Worm (Caenorhabditis elegans): Measurements from ENCODE around the gene B0457.6.

DNA sequence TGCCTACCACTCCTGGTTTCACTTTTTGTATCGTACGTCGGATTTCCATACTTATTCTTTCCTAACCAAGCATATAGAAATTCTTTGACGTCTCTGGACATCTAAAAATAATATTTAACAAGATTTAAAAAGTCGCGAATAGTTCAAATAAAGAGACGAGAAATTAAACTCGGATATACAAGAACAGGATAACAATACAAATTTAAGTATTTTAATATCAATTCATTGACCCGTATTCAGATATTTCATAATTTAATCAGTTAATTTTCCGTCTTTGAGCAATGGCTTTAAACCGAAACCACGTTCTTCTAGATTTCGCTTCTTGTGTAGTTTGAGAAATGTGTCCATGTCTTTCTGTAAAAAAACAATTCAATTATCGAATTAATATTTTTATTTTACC lies 38.7 kb upstream of the B0457.6 start, which contains the start of gene rha-1:
- no peak for TF ChIP-seq tra-4 (tag; optimal IDR thresholded peaks at IDR 0.05)
- no peak for TF ChIP-seq tbx-37 (GFP tag; conservative IDR thresholded peaks at IDR 0.05)
- TF ChIP-seq scrt-1 (GFP tag; IDR thresholded peaks at IDR 0.05), result no peak
- TF ChIP-seq sea-1 (GFP tag; conservative IDR thresholded peaks at IDR 0.05), result no peak
- TF ChIP-seq ceh-13 (GFP tag; optimal IDR thresholded peaks at IDR 0.05), result no peak
- no peak for TF ChIP-seq ets-7 (tag; optimal IDR thresholded peaks at IDR 0.05)
- TF ChIP-seq hmbx-1 (tag; optimal IDR thresholded peaks at IDR 0.05), result no peak
- TF ChIP-seq ama-1 (optimal IDR thresholded peaks at IDR 0.05), result no peak
- TF ChIP-seq pes-1 (GFP tag; IDR thresholded peaks at IDR 0.05), result no peak
